Fruit fly (Drosophila melanogaster): ENCODE measurements around the gene Tdh.

Gene Tdh

dm6 chr3L:20441632-20442469 lies 24.9 kb upstream of the Tdh start, which contains the start of gene CG5910 (continued):
- no peak for TF ChIP-seq vnd (GFP tag; IDR thresholded peaks at IDR 0.05; ENCODE audit: partially characterized antibody)
- TF ChIP-seq oc (tag; optimal IDR thresholded peaks at IDR 0.05): peak; percentile 83
- TF ChIP-seq Antp (GFP tag; optimal IDR thresholded peaks at IDR 0.05): peak; percentile 19
- TF ChIP-seq CG5180 (GFP tag; optimal IDR thresholded peaks at IDR 0.05): peak; percentile 78
- TF ChIP-seq D (optimal IDR thresholded peaks at IDR 0.05): no peak
- TF ChIP-seq D (GFP tag; optimal IDR thresholded peaks at IDR 0.05): peak; percentile 92
- peak; percentile 63; the same call in 1 of the 3 replicates for TF ChIP-seq CG11456 (GFP tag; IDR thresholded peaks at IDR 0.05)
- peak; percentile 80 for TF ChIP-seq Nf-YC (tag; optimal IDR thresholded peaks at IDR 0.05)
- TF ChIP-seq aop (GFP tag; IDR thresholded peaks at IDR 0.05): no peak
- 0 out of 3 replicates have a peak, but pooled peaks have one; percentile 52 for TF ChIP-seq gce (GFP tag; IDR thresholded peaks at IDR 0.05)
- no peak for TF ChIP-seq Gsc (GFP tag; IDR thresholded peaks at IDR 0.05)
- peak; percentile 79 for TF ChIP-seq seq (GFP tag; IDR thresholded peaks at IDR 0.05)
- peak in 1 of 2 experiments; percentile 38 for TF ChIP-seq crp (GFP tag; optimal IDR thresholded peaks at IDR 0.05)
- TF ChIP-seq inv (GFP tag; IDR thresholded peaks at IDR 0.05; ENCODE audit: partially characterized antibody): no peak

dm6 chr3L:20442674-20443313 lies 23.9 kb upstream of the Tdh start:
- TF ChIP-seq CG13894 (tag; optimal IDR thresholded peaks at IDR 0.05) (no peak), CG13287 (GFP tag; IDR thresholded peaks at IDR 0.05; ENCODE audit: partially characterized antibody) (peak; percentile 7; the same call in 1 of the 2 replicates), tna (GFP tag; IDR thresholded peaks at IDR 0.05; ENCODE audit: partially characterized antibody) (peak; percentile 38; the same call in 1 of the 2 replicates), trem (tag; optimal IDR thresholded peaks at IDR 0.05) (no peak), CG6854 (GFP tag; optimal IDR thresholded peaks at IDR 0.05) (peak; percentile 15), emc (GFP tag; optimal IDR thresholded peaks at IDR 0.05) (no peak), CG4360 (GFP tag; IDR thresholded peaks at IDR 0.05) (0 out of 2 replicates have a peak, but pooled peaks have one; percentile 26), CG34422 (GFP tag; IDR thresholded peaks at IDR 0.05) (peak; percentile 17; the same call in 1 of the 3 replicates), scrt (GFP tag; optimal IDR thresholded peaks at IDR 0.05) (peak; percentile 47), pita (GFP tag; optimal IDR thresholded peaks at IDR 0.05) (no peak), pros (GFP tag; optimal IDR thresholded peaks at IDR 0.05) (peak; percentile 99), CG1832 (GFP tag; optimal IDR thresholded peaks at IDR 0.05) (peak; percentile 62), CG6654 (GFP tag; optimal IDR thresholded peaks at IDR 0.05) (peak; percentile 99), nerfin-2 (GFP tag; IDR thresholded peaks at IDR 0.05; ENCODE audit: partially characterized antibody) (peak; percentile 52; the same call in 1 of the 2 replicates), Usf (GFP tag; optimal IDR thresholded peaks at IDR 0.05) (no peak), zfh1 (GFP tag; IDR thresholded peaks at IDR 0.05) (no peak), Trl (optimal IDR thresholded peaks at IDR 0.05) (peak; percentile 72 to 78), Trl (GFP tag; optimal IDR thresholded peaks at IDR 0.05) (no peak), sd (tag; optimal IDR thresholded peaks at IDR 0.05) (peak; percentile 12), CG6791 (GFP tag; IDR thresholded peaks at IDR 0.05; ENCODE audit: partially characterized antibody) (peak; percentile 24; the same call in 1 of the 3 replicates), seq (GFP tag; IDR thresholded peaks at IDR 0.05) (peak; percentile 64; the same call in 1 of the 2 replicates), Med (GFP tag) (peak; percentile 28), nerfin-1 (tag; optimal IDR thresholded peaks at IDR 0.05) (peak; percentile 1), CG12659 (GFP tag; optimal IDR thresholded peaks at IDR 0.05) (no peak), nom (GFP tag; optimal IDR thresholded peaks at IDR 0.05) (peak; percentile 16), Deaf1 (tag; optimal IDR thresholded peaks at IDR 0.05) (peak; percentile 42), cad (GFP tag; optimal IDR thresholded peaks at IDR 0.05) (peak; percentile 76), vvl (GFP tag; IDR thresholded peaks at IDR 0.05) (no peak), ewg (GFP tag; optimal IDR thresholded peaks at IDR 0.05) (peak; percentile 86)
